Fruit fly (Drosophila melanogaster) Kc167 (cell line): Measurements from ENCODE around the gene Btk.

Experiments
- Sin3A ChIP-seq: fragments of >200 bp; optimal IDR thresholded peaks from 2 replicates; lab custom pipeline; 2018; ENCODE audit warnings: missing external identifiers
- h ChIP-seq: fragments of >200 bp; optimal IDR thresholded peaks from 3 replicates; lab custom pipeline; 2018; ENCODE audit warnings: missing external identifiers

DNA sequence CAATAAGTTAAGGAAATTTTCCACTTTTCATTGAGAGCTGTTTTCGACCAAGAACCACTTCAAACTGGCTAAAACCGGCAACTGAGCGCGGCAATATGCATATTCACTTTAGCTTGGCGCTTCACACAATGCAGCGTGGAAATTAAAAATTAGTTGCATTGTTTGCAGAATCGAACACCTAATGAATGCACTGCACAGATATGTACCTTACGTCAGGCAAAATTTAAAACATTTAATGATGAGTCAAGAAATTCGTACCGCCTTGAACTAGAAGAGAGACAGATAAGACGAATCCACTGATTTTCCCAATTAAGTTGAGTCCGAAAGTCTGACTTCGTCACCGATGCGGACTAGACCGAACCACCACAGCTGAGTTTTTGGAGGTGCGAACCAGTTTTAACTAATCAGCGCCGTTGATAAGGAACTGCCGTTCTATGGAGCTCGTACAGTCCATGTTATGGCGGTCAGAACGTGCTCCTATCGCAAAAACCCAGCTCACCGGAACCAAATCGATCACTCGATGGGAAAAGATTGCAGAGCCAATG lies 27.0 kb upstream of the Btk start:
- TF ChIP-seq Sin3A (lab: Kevin White, UChicago), result no peak
- TF ChIP-seq h (lab: Kevin White, UChicago), result no peak
